Worm (Caenorhabditis elegans) whole organism, young adult: Measurements from ENCODE around the gene syx-18.

Experiments
- D2030.7 ChIP-seq: fragments of 200-800 bp; sonication (Bioruptor generic); IDR thresholded peaks from 2 replicates; pipeline ENCODE4 v1.3.6; 2022; ENCODE audit warnings: missing genetic modification reagents, missing genetic modification characterization, missing compliant biosample characterization
- F22D6.2 ChIP-seq: sonication (generic microtip); optimal IDR thresholded peaks from 2 replicates; lab custom pipeline; 2016; ENCODE audit warnings: mild to moderate bottlenecking, missing genetic modification characterization, missing compliant biosample characterization
- F33H1.4 ChIP-seq: fragments of 200-800 bp; sonication (Bioruptor generic); IDR thresholded peaks from 2 replicates; pipeline ENCODE4 v1.3.6; 2022; ENCODE audit warnings: missing genetic modification reagents, missing genetic modification characterization, missing compliant biosample characterization
- F37B4.10 ChIP-seq: fragments of 200-800 bp; sonication (Bioruptor generic); IDR thresholded peaks from 2 replicates; pipeline ENCODE4 v1.3.6; 2022; ENCODE audit warnings: missing genetic modification characterization, missing compliant biosample characterization
- F57A8.1 ChIP-seq: fragments of 200-800 bp; sonication (Bioruptor generic); optimal IDR thresholded peaks from 2 replicates; lab custom pipeline; 2018; ENCODE audit warnings: mild to moderate bottlenecking, missing genetic modification characterization, moderate library complexity, missing compliant biosample characterization
- K11D2.4 ChIP-seq: fragments of 200-800 bp; sonication (Bioruptor generic); IDR thresholded peaks from 2 replicates; pipeline ENCODE4 v1.3.6; 2022; ENCODE audit warnings: missing genetic modification reagents, missing genetic modification characterization, missing compliant biosample characterization
- ZK185.1 ChIP-seq: sonication (generic microtip); optimal IDR thresholded peaks from 2 replicates; lab custom pipeline; 2016; ENCODE audit warnings: mild to moderate bottlenecking, missing genetic modification characterization, missing compliant biosample characterization; ENCODE audit not compliant: poor library complexity, severe bottlenecking
- atf-7 ChIP-seq: sonication (generic microtip); optimal IDR thresholded peaks from 2 replicates; lab custom pipeline; 2017; ENCODE audit warnings: mild to moderate bottlenecking, missing genetic modification characterization, missing compliant biosample characterization
- ccch-3 ChIP-seq: fragments of 200-800 bp; sonication (Bioruptor generic); optimal IDR thresholded peaks from 2 replicates; lab custom pipeline; 2018; ENCODE audit warnings: mild to moderate bottlenecking, missing genetic modification characterization, missing compliant biosample characterization
- chd-7 ChIP-seq: sonication (generic microtip); optimal IDR thresholded peaks from 2 replicates; lab custom pipeline; 2016; ENCODE audit warnings: mild to moderate bottlenecking, missing genetic modification characterization, moderate library complexity, missing compliant biosample characterization
- dox-1 ChIP-seq: fragments of 200-800 bp; sonication (Bioruptor generic); IDR thresholded peaks from 2 replicates; pipeline ENCODE4 v1.3.6; 2022; ENCODE audit warnings: missing genetic modification reagents, missing genetic modification characterization, missing compliant biosample characterization
- dpl-1 ChIP-seq: fragments of 150-350 bp; optimal IDR thresholded peaks from 2 replicates; lab custom pipeline; 2014; ENCODE audit warnings: missing biosample characterization, missing genetic modification reagents, missing genetic modification characterization
- efl-1 ChIP-seq: fragments of 150-350 bp; optimal IDR thresholded peaks from 2 replicates; lab custom pipeline; 2014; ENCODE audit warnings: missing biosample characterization, missing genetic modification reagents, missing genetic modification characterization
- fkh-3 ChIP-seq: sonication (generic microtip); optimal IDR thresholded peaks from 2 replicates; lab custom pipeline; 2016; ENCODE audit warnings: mild to moderate bottlenecking, missing genetic modification characterization, missing compliant biosample characterization
- him-1 ChIP-seq: sonication (generic microtip); optimal IDR thresholded peaks from 2 replicates; lab custom pipeline; 2016; ENCODE audit warnings: missing genotype, missing genetic modification reagents, missing genetic modification characterization, missing compliant biosample characterization
- hmg-20 ChIP-seq: fragments of 200-800 bp; sonication (Bioruptor generic); IDR thresholded peaks from 2 replicates; pipeline ENCODE4 v1.3.6; 2022; ENCODE audit warnings: missing genetic modification reagents, missing genetic modification characterization, missing compliant biosample characterization
- lag-1 ChIP-seq: fragments of 200-800 bp; sonication (Bioruptor generic); IDR thresholded peaks from 2 replicates; pipeline ENCODE4 v1.3.6; 2022; ENCODE audit warnings: missing genetic modification reagents, missing genetic modification characterization, missing compliant biosample characterization
- lin-26 ChIP-seq: fragments of 200-800 bp; sonication (Bioruptor generic); IDR thresholded peaks from 2 replicates; pipeline ENCODE4 v1.3.6; 2022; ENCODE audit warnings: missing genetic modification reagents, missing genetic modification characterization, missing compliant biosample characterization
- lin-54 ChIP-seq: fragments of 200-800 bp; sonication (Bioruptor generic); optimal IDR thresholded peaks from 2 replicates; lab custom pipeline; 2018; ENCODE audit warnings: mild to moderate bottlenecking, missing genetic modification characterization, missing compliant biosample characterization
- lsl-1 ChIP-seq: fragments of 200-800 bp; sonication (Bioruptor generic); optimal IDR thresholded peaks from 2 replicates; lab custom pipeline; 2018; ENCODE audit warnings: mild to moderate bottlenecking, missing genetic modification characterization, moderate library complexity, missing compliant biosample characterization
- madf-6 ChIP-seq: fragments of 200-800 bp; sonication (Bioruptor generic); IDR thresholded peaks from 2 replicates; pipeline ENCODE4 v1.3.6; 2022; ENCODE audit warnings: missing genetic modification reagents, missing genetic modification characterization, missing compliant biosample characterization
- madf-8 ChIP-seq: fragments of 200-800 bp; sonication (Bioruptor generic); conservative IDR thresholded peaks from 2 replicates; pipeline ENCODE4 v1.3.6; 2022; ENCODE audit warnings: missing genetic modification reagents, missing genetic modification characterization, missing compliant biosample characterization
- nfya-1 ChIP-seq: sonication (generic microtip); optimal IDR thresholded peaks from 2 replicates; lab custom pipeline; 2017; ENCODE audit warnings: antibody characterized with exemption, missing compliant biosample characterization, missing genetic modification characterization, borderline replicate concordance; ENCODE audit not compliant: insufficient read depth
- nfya-2 ChIP-seq: fragments of 200-800 bp; sonication (Bioruptor generic); IDR thresholded peaks from 2 replicates; pipeline ENCODE4 v1.3.6; 2022; ENCODE audit warnings: missing genetic modification reagents, missing genetic modification characterization, missing compliant biosample characterization
- nhr-27 ChIP-seq: fragments of 200-800 bp; sonication (Bioruptor generic); optimal IDR thresholded peaks from 2 replicates; lab custom pipeline; 2018; ENCODE audit warnings: mild to moderate bottlenecking, missing genetic modification characterization, moderate library complexity, missing compliant biosample characterization
- nhr-90 ChIP-seq: sonication (generic microtip); optimal IDR thresholded peaks from 2 replicates; lab custom pipeline; 2016; ENCODE audit warnings: missing genotype, mild to moderate bottlenecking, missing genetic modification characterization, missing compliant biosample characterization
- pha-4 ChIP-seq: fragments of 150-350 bp; sonication (generic microtip); optimal IDR thresholded peaks from 2 replicates; lab custom pipeline; 2014; ENCODE audit warnings: missing biosample characterization, missing genetic modification reagents, missing genetic modification characterization
- rcor-1 ChIP-seq: fragments of 200-800 bp; sonication (Bioruptor generic); IDR thresholded peaks from 2 replicates; pipeline ENCODE4 v1.3.6; 2022; ENCODE audit warnings: missing genetic modification reagents, missing genetic modification characterization, missing compliant biosample characterization
- rec-8 ChIP-seq, 2 experiments: sonication (generic microtip); optimal IDR thresholded peaks; 2 replicates each; lab custom pipeline; 2016; ENCODE audit warnings: mild to moderate bottlenecking in 2 of 2, missing genetic modification characterization in 2 of 2, missing genetic modification reagents in 2 of 2, missing genotype in 2 of 2, missing biosample characterization in 1 of 2, missing compliant biosample characterization in 1 of 2, moderate library complexity in 1 of 2
- rpc-1 ChIP-seq, 2 experiments: fragments of 150-350 bp in 1 of 2; sonication (generic microtip) in 1 of 2; optimal IDR thresholded peaks; 2 replicates each; lab custom pipeline; 2014 to 2018; ENCODE audit warnings: missing biosample characterization in 1 of 2, missing genetic modification characterization in 1 of 2, missing genetic modification reagents in 1 of 2, missing genotype in 1 of 2
- sea-2 ChIP-seq: fragments of 200-800 bp; sonication (Bioruptor generic); IDR thresholded peaks from 2 replicates; pipeline ENCODE4 v1.3.6; 2022; ENCODE audit warnings: missing genetic modification characterization, missing compliant biosample characterization
- snpc-1.3 ChIP-seq: sonication (generic microtip); optimal IDR thresholded peaks from 2 replicates; lab custom pipeline; 2017; ENCODE audit warnings: missing genetic modification characterization, mild to moderate bottlenecking, missing compliant biosample characterization, antibody characterized with exemption, moderate library complexity, missing genotype, missing genetic modification reagents; ENCODE audit not compliant: insufficient read depth
- snpc-3.4 ChIP-seq: sonication (generic microtip); optimal IDR thresholded peaks from 2 replicates; lab custom pipeline; 2017; ENCODE audit warnings: missing genetic modification characterization, mild to moderate bottlenecking, missing compliant biosample characterization, antibody characterized with exemption, moderate library complexity, missing genotype, missing genetic modification reagents
- somi-1 ChIP-seq: fragments of 200-800 bp; sonication (Bioruptor generic); optimal IDR thresholded peaks from 2 replicates; lab custom pipeline; 2018; ENCODE audit warnings: mild to moderate bottlenecking, missing genetic modification characterization, missing compliant biosample characterization
- sptf-2 ChIP-seq: fragments of 200-800 bp; sonication (Bioruptor generic); optimal IDR thresholded peaks from 2 replicates; lab custom pipeline; 2018; ENCODE audit warnings: mild to moderate bottlenecking, missing genetic modification characterization, missing compliant biosample characterization
- tbx-9 ChIP-seq: sonication (generic microtip); optimal IDR thresholded peaks from 2 replicates; lab custom pipeline; 2016; ENCODE audit warnings: borderline replicate concordance, missing genetic modification characterization, inconsistent platforms, missing compliant biosample characterization
- unc-62 ChIP-seq: fragments of 150-350 bp; optimal IDR thresholded peaks from 2 replicates; lab custom pipeline; 2014; ENCODE audit warnings: missing biosample characterization, missing genetic modification reagents, missing genetic modification characterization
- xnd-1 ChIP-seq: sonication (generic microtip); optimal IDR thresholded peaks from 2 replicates; lab custom pipeline; 2016; ENCODE audit warnings: missing genotype, missing genetic modification reagents, missing genetic modification characterization, missing compliant biosample characterization
- zfh-2 ChIP-seq: fragments of 200-800 bp; sonication (Bioruptor generic); conservative IDR thresholded peaks from 2 replicates; pipeline ENCODE4 v1.3.6; 2022; ENCODE audit warnings: missing genetic modification reagents, missing genetic modification characterization, missing compliant biosample characterization
- ztf-3 ChIP-seq: fragments of 200-800 bp; sonication (Bioruptor generic); optimal IDR thresholded peaks from 2 replicates; lab custom pipeline; 2018; ENCODE audit warnings: mild to moderate bottlenecking, missing genetic modification characterization, missing compliant biosample characterization

Gene syx-18

ce11 chrV:6704482-6704881 is 49.2 kb upstream of the syx-18 start (continued):
- peak; percentile 25 for TF ChIP-seq xnd-1
- no peak for TF ChIP-seq zfh-2 (GFP tag; lab: Robert Waterston, UW)
- no peak for TF ChIP-seq lag-1 (GFP tag; lab: Robert Waterston, UW)
- TF ChIP-seq rec-8 (tag; optimal IDR thresholded peaks at IDR 0.05; lab: Kevin White, UChicago), result no peak
- TF ChIP-seq ZK185.1 (tag; lab: Kevin White, UChicago), result no peak

- no peak for TF ChIP-seq nfya-1
- TF ChIP-seq snpc-1.3, result peak; percentile 12
- TF ChIP-seq K11D2.4 (GFP tag; lab: Robert Waterston, UW), result no peak
- TF ChIP-seq sptf-2 (GFP tag; lab: Kevin White, UChicago), result no peak
- TF ChIP-seq somi-1 (GFP tag; lab: Kevin White, UChicago), result no peak
- 0 out of 2 replicates have a peak, but pooled peaks have one; percentile 35 for TF ChIP-seq D2030.7 (GFP tag; lab: Robert Waterston, UW)
- TF ChIP-seq F33H1.4 (GFP tag; lab: Robert Waterston, UW), result peak; percentile 82
- no peak for TF ChIP-seq atf-7 (tag; lab: Kevin White, UChicago)
- TF ChIP-seq madf-8 (GFP tag; lab: Robert Waterston, UW), result peak; percentile 67
- TF ChIP-seq rcor-1 (GFP tag; lab: Robert Waterston, UW), result 0 out of 2 replicates have a peak, but pooled peaks have one; percentile 8
- TF ChIP-seq madf-6, result peak; percentile 90
- peak; percentile 61 for TF ChIP-seq dpl-1 (GFP tag; lab: Kevin White, UChicago)
- TF ChIP-seq snpc-3.4 (tag; lab: Kevin White, UChicago), result peak; percentile 27
- TF ChIP-seq F22D6.2, result no peak
- TF ChIP-seq unc-62, result no peak
- TF ChIP-seq nfya-2, result no peak
- TF ChIP-seq lin-26 (GFP tag; lab: Robert Waterston, UW), result no peak
- peak; percentile 77 for TF ChIP-seq efl-1 (GFP tag; lab: Kevin White, UChicago)
- no peak for TF ChIP-seq sea-2 (GFP tag; lab: Robert Waterston, UW)
- TF ChIP-seq tbx-9 (tag; lab: Kevin White, UChicago), result no peak
- TF ChIP-seq nhr-27 (tag; lab: Kevin White, UChicago), result no peak
- no peak for TF ChIP-seq hmg-20 (GFP tag; lab: Robert Waterston, UW)
- no peak for TF ChIP-seq chd-7
- no peak for TF ChIP-seq fkh-3 (tag; lab: Kevin White, UChicago)
- TF ChIP-seq him-1 (tag; lab: Kevin White, UChicago), result no peak
- TF ChIP-seq nhr-90 (tag; lab: Kevin White, UChicago), result no peak
- no peak for TF ChIP-seq F57A8.1 (GFP tag; lab: Kevin White, UChicago)
- TF ChIP-seq lin-54, result peak; percentile 10
- TF ChIP-seq rpc-1 (optimal IDR thresholded peaks at IDR 0.05; lab: Kevin White, UChicago), result no peak
- no peak for TF ChIP-seq rpc-1 (tag; optimal IDR thresholded peaks at IDR 0.05; lab: Kevin White, UChicago)
- 0 out of 2 replicates have a peak, but pooled peaks have one; percentile 21 for TF ChIP-seq dox-1 (GFP tag; lab: Robert Waterston, UW)
- peak; percentile 83 for TF ChIP-seq xnd-1
- no peak for TF ChIP-seq F37B4.10 (GFP tag; lab: Robert Waterston, UW)
- TF ChIP-seq ccch-3 (GFP tag; lab: Kevin White, UChicago), result no peak
- TF ChIP-seq pha-4 (tag; lab: Kevin White, UChicago), result no peak
- no peak for TF ChIP-seq ztf-3 (GFP tag; lab: Kevin White, UChicago)
- peak; percentile 92 for TF ChIP-seq lsl-1 (GFP tag; lab: Kevin White, UChicago)
- TF ChIP-seq, all 124 proteins: peak for 13
These were observed 47.4 kb upstream of the syx-18 start, which contains the start of gene era-1 for ce11 chrV:6702692-6703091. TSS of gene era-1 (plus strand) at chrV:6703057.
